Worm (Caenorhabditis elegans) whole organism, early embryonic: ENCODE measurements around the gene tsp-5.

Experiments used
- B0310.2 ChIP-seq: sonication (generic microtip); optimal IDR thresholded peaks from 2 replicates; lab custom pipeline; 2016; ENCODE audit warnings: mild to moderate bottlenecking, missing genetic modification characterization, missing compliant biosample characterization
- F13C5.2 ChIP-seq: sonication (generic microtip); optimal IDR thresholded peaks from 2 replicates; lab custom pipeline; 2017; ENCODE audit warnings: mild to moderate bottlenecking, missing genetic modification characterization, inconsistent platforms, missing compliant biosample characterization
- aly-1 ChIP-seq: sonication (generic microtip); optimal IDR thresholded peaks from 2 replicates; lab custom pipeline; 2016; ENCODE audit warnings: missing genetic modification characterization, missing compliant biosample characterization
- ama-1 ChIP-seq: fragments of 150-350 bp; optimal IDR thresholded peaks from 2 replicates; lab custom pipeline; 2014
- ceh-13 ChIP-seq: fragments of 200-800 bp; sonication (Bioruptor generic); optimal IDR thresholded peaks from 2 replicates; lab custom pipeline; 2018; ENCODE audit warnings: mild to moderate bottlenecking, missing genetic modification characterization, missing compliant biosample characterization
- ceh-36 ChIP-seq: sonication (generic microtip); optimal IDR thresholded peaks from 2 replicates; lab custom pipeline; 2016; ENCODE audit warnings: missing genetic modification characterization, inconsistent platforms, missing compliant biosample characterization
- ets-7 ChIP-seq: sonication (generic microtip); optimal IDR thresholded peaks from 2 replicates; lab custom pipeline; 2016; ENCODE audit warnings: missing genotype, missing genetic modification characterization, missing compliant biosample characterization
- flt-1 ChIP-seq: fragments of 200-800 bp; sonication (Bioruptor generic); IDR thresholded peaks from 2 replicates; pipeline ENCODE4 v1.3.6; 2022; ENCODE audit warnings: missing genetic modification characterization, missing compliant biosample characterization
- hmbx-1 ChIP-seq: sonication (generic microtip); optimal IDR thresholded peaks from 2 replicates; lab custom pipeline; 2016; ENCODE audit warnings: mild to moderate bottlenecking, missing genetic modification characterization, missing compliant biosample characterization
- hmg-4 ChIP-seq: fragments of 200-800 bp; sonication (Bioruptor generic); optimal IDR thresholded peaks from 2 replicates; lab custom pipeline; 2018; ENCODE audit warnings: mild to moderate bottlenecking, missing genetic modification characterization, missing compliant biosample characterization
- hnd-1 ChIP-seq: sonication (generic microtip); optimal IDR thresholded peaks from 2 replicates; lab custom pipeline; 2016; ENCODE audit warnings: missing genetic modification characterization, missing compliant biosample characterization
- pes-1 ChIP-seq: fragments of 200-800 bp; sonication (Bioruptor generic); IDR thresholded peaks from 2 replicates; pipeline ENCODE4 v1.3.6; 2022; ENCODE audit warnings: missing genetic modification reagents, missing genetic modification characterization, missing compliant biosample characterization
- scrt-1 ChIP-seq: fragments of 200-800 bp; sonication (Bioruptor generic); IDR thresholded peaks from 2 replicates; pipeline ENCODE4 v1.3.6; 2022; ENCODE audit warnings: missing genetic modification characterization, missing compliant biosample characterization
- sea-1 ChIP-seq: fragments of 200-800 bp; sonication (Bioruptor generic); conservative IDR thresholded peaks from 2 replicates; pipeline ENCODE4 v1.3.6; 2022; ENCODE audit warnings: missing genetic modification characterization, missing compliant biosample characterization
- tbx-11 ChIP-seq: fragments of 200-800 bp; sonication (Bioruptor generic); IDR thresholded peaks from 2 replicates; pipeline ENCODE4 v1.3.6; 2022; ENCODE audit warnings: missing genetic modification characterization, missing compliant biosample characterization
- tbx-37 ChIP-seq: fragments of 200-800 bp; sonication (Bioruptor generic); conservative IDR thresholded peaks from 2 replicates; pipeline ENCODE4 v1.3.6; 2022; ENCODE audit warnings: missing genetic modification reagents, missing genetic modification characterization, missing compliant biosample characterization
- tra-4 ChIP-seq: sonication (generic microtip); optimal IDR thresholded peaks from 2 replicates; lab custom pipeline; 2017; ENCODE audit warnings: missing genetic modification characterization, missing compliant biosample characterization

Gene tsp-5

DNA sequence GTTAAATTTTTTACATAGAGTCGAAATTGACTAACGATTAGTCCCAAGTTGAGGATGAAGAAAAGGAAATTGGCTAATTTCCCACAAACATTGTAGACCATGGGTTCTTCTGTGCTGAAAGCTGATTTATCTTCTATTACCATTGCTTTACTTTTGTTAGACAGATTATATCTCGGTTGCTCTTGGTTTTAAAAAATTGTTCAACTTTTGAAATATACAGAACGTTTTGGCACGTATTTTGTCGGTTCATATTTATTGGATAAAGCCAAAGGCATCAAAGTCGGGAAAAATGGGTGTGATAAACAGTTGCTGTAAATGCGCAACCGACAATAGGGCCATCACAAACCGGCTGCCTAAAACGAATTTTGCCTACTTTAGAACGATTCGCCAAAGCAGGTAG is at the start of gene tsp-5:
Gene tsp-5, minus strand, starts transcription at position 101 of the 400 bp plus-strand sequence.
- no peak for TF ChIP-seq pes-1 (GFP tag; lab: Robert Waterston, UW)
- no peak for TF ChIP-seq tbx-37 (GFP tag; lab: Robert Waterston, UW)
- no peak for TF ChIP-seq ceh-36 (tag; lab: Kevin White, UChicago)
- no peak for TF ChIP-seq ama-1
- no peak for TF ChIP-seq aly-1 (tag; lab: Kevin White, UChicago)
- TF ChIP-seq ceh-13 (GFP tag; lab: Kevin White, UChicago): no peak
- TF ChIP-seq hmg-4: no peak
- TF ChIP-seq B0310.2 (tag; lab: Kevin White, UChicago): no peak
- no peak for TF ChIP-seq F13C5.2 (tag; lab: Kevin White, UChicago)
- TF ChIP-seq hmbx-1 (tag; lab: Kevin White, UChicago): no peak
- no peak for TF ChIP-seq tbx-11 (GFP tag; lab: Robert Waterston, UW)

DNA sequence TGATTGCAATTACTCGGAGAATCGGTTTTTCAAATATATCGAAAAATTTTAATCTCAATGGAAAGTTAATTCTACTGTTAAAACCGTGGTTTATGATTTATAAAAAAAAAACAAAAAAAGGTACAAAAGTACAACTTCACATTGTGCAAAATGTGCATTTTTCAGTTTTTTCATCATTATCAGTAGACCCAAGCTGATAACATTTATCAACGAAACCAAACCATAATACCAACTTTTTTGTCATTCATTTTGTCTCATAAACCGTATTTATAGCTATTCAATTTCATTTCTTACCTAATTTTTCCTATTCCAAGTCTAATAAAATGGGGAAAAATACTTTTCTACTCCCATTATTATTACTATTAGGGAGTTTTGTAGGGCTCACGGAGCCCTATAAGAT is 47.5 kb upstream of the tsp-5 start, which contains the start of gene ugt-22:
Gene ugt-22, plus strand, starts transcription at position 234 of the 400 bp plus-strand sequence.
- TF ChIP-seq scrt-1 (no peak), F13C5.2 (tag; lab: Kevin White, UChicago) (no peak), hnd-1 (tag; lab: Kevin White, UChicago) (no peak), ets-7 (tag; lab: Kevin White, UChicago) (no peak), pes-1 (GFP tag; lab: Robert Waterston, UW) (no peak), B0310.2 (tag; lab: Kevin White, UChicago) (no peak), hmbx-1 (tag; lab: Kevin White, UChicago) (no peak), ceh-36 (tag; lab: Kevin White, UChicago) (no peak), hmg-4 (no peak), tbx-11 (GFP tag; lab: Robert Waterston, UW) (no peak), tbx-37 (GFP tag; lab: Robert Waterston, UW) (no peak), ceh-13 (GFP tag; lab: Kevin White, UChicago) (no peak), sea-1 (no peak), aly-1 (tag; lab: Kevin White, UChicago) (no peak), ama-1 (no peak), tra-4 (tag; lab: Kevin White, UChicago) (no peak), flt-1 (GFP tag; lab: Robert Waterston, UW) (no peak)

DNA sequence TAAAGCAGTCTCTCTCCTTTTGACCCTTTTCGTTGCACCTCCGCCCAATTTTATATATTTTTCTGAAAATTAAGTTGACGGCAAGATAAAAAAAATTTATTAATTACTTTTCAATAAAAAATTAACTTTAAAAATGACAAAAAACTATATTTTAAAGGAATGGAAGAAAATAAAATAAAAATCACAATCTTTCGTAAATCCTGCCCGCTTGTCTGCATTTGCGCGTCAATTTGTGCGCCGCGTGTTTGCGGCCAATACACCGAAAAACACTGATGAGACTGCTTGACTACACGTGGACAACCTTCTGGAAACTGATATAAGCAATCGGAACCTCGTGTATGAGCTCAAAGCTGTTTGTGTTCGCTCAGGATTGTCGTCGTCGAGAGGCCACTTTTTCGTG is 45.4 kb upstream of the tsp-5 start, which contains the start of gene C08F11.7:
Gene C08F11.7, plus strand, starts transcription at position 301 of the 400 bp plus-strand sequence.
- TF ChIP-seq ceh-36 (tag; lab: Kevin White, UChicago) (no peak), scrt-1 (no peak), hmbx-1 (tag; lab: Kevin White, UChicago) (no peak), tra-4 (tag; lab: Kevin White, UChicago) (no peak), pes-1 (GFP tag; lab: Robert Waterston, UW) (no peak), aly-1 (tag; lab: Kevin White, UChicago) (no peak), hnd-1 (tag; lab: Kevin White, UChicago) (no peak), sea-1 (no peak)

DNA sequence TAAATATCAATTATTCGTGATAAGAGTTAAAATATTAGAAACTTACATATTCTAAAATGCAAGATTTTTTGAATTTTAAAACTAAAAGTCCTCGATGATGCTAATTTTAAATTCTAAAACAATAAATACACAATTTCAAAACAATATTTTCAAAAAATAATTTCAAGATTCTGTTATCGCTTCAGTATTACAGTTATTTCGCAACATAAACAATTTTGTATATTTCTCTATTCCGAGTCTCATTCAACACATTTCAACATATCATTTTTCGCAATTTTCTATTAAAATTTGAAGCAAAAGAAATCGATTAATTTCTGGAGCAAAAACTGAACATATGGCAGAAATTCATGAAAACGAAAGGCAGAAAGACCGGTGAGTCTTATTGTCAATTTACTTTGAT is 41.6 kb upstream of the tsp-5 start, which contains the start of gene fbxa-98:
Gene fbxa-98, plus strand, starts transcription at position 243 of the 400 bp plus-strand sequence.
- TF ChIP-seq hmbx-1 (tag; lab: Kevin White, UChicago): no peak
- TF ChIP-seq hmg-4: no peak
- TF ChIP-seq ama-1: no peak
- TF ChIP-seq pes-1 (GFP tag; lab: Robert Waterston, UW): no peak
- no peak for TF ChIP-seq flt-1 (GFP tag; lab: Robert Waterston, UW)
- no peak for TF ChIP-seq F13C5.2 (tag; lab: Kevin White, UChicago)
- no peak for TF ChIP-seq scrt-1
- TF ChIP-seq tbx-37 (GFP tag; lab: Robert Waterston, UW): no peak
- TF ChIP-seq ets-7 (tag; lab: Kevin White, UChicago): no peak
- TF ChIP-seq ceh-13 (GFP tag; lab: Kevin White, UChicago): no peak
- TF ChIP-seq hnd-1 (tag; lab: Kevin White, UChicago): no peak
- TF ChIP-seq tra-4 (tag; lab: Kevin White, UChicago): no peak

DNA sequence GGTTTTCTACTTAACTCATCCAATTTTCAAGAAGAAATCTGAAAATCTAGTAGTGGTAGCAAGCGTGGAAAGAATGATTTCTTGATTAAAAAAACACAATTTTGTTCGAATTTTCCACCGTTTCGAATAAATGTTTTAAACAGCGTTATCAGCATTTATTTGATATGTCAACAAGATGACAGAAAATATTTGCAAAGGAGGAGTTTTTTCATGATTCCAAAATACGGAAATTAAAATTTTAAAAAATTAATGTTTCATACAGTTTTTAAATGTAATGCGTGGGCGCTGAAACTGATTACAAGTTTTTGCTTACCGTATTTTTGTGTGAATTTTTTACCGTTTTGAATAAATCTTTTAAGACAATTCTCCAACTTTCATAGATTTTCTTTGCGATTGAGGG is 41.1 kb upstream of the tsp-5 start:
- no peak for TF ChIP-seq scrt-1
- TF ChIP-seq B0310.2 (tag; lab: Kevin White, UChicago): no peak
- TF ChIP-seq ets-7 (tag; lab: Kevin White, UChicago): no peak
- no peak for TF ChIP-seq aly-1 (tag; lab: Kevin White, UChicago)
- no peak for TF ChIP-seq ceh-13 (GFP tag; lab: Kevin White, UChicago)
- TF ChIP-seq ama-1: no peak
- no peak for TF ChIP-seq tbx-37 (GFP tag; lab: Robert Waterston, UW)
- TF ChIP-seq sea-1: no peak
- no peak for TF ChIP-seq ceh-36 (tag; lab: Kevin White, UChicago)
- TF ChIP-seq F13C5.2 (tag; lab: Kevin White, UChicago): no peak
- TF ChIP-seq hnd-1 (tag; lab: Kevin White, UChicago): no peak
- TF ChIP-seq pes-1 (GFP tag; lab: Robert Waterston, UW): no peak

DNA sequence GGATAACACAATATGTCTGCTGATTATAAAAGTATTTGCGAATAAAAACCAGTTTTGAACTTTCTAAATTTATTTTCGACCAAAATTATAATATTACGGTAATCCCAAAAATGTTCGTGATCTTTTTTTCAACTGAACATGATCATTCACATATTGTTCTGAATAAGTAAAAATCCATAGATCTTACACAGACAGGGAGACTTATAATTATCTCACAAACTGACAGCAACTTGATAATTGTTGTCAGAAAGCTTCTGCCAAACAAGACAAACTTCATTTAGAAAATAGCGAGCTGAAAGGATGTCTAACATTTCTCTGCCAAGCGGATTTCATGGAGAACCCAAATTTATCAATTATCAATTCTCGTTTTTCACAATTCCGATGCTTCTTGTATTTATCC is 34.9 kb upstream of the tsp-5 start, which contains the start of gene sru-21:
Gene sru-21, plus strand, starts transcription at position 301 of the 400 bp plus-strand sequence.
- TF ChIP-seq tra-4 (tag; lab: Kevin White, UChicago) (no peak), pes-1 (GFP tag; lab: Robert Waterston, UW) (no peak), tbx-11 (GFP tag; lab: Robert Waterston, UW) (no peak), ceh-13 (GFP tag; lab: Kevin White, UChicago) (no peak), tbx-37 (GFP tag; lab: Robert Waterston, UW) (no peak), B0310.2 (tag; lab: Kevin White, UChicago) (no peak), sea-1 (no peak), hmg-4 (no peak)

DNA sequence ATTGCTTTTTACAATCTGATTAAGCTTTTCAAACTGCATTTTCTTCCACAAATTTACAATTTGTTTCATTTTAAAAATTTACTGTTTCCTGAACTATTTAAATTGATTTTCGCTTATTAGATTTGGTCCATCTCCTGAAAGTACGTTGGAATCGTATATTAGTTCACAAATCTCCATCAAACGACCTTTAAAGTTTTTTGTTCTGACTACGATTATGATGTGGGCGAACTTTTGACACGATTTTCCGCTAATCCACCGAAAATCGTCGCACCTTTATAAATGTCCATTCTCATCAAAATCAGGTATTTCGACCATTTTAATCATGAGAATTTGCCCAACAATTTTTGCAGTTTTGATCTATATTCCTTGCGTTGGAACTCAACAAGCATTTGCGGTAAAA is 32.0 kb upstream of the tsp-5 start, which contains the start of gene C08F11.1:
Gene C08F11.1, plus strand, starts transcription at position 301 of the 400 bp plus-strand sequence.
- TF ChIP-seq hmbx-1 (tag; lab: Kevin White, UChicago): no peak
- no peak for TF ChIP-seq tra-4 (tag; lab: Kevin White, UChicago)
- no peak for TF ChIP-seq sea-1
- TF ChIP-seq scrt-1: no peak
